Worm (Caenorhabditis elegans) whole organism, L2 larva: ENCODE measurements around the gene twk-48.
A peak's percentile ranks its signal among the peaks of the same experiment; 100 is the strongest.

ENCODE experiments used
- C34F6.9 ChIP-seq: fragments of 150-350 bp; optimal IDR thresholded peaks from 2 replicates; lab custom pipeline; 2014; ENCODE audit warnings: missing biosample characterization, missing genetic modification characterization
- F13H6.1 ChIP-seq: sonication (generic microtip); optimal IDR thresholded peaks from 2 replicates; lab custom pipeline; 2016; ENCODE audit warnings: missing genetic modification characterization, missing compliant biosample characterization
- R02D3.7 ChIP-seq: fragments of 150-350 bp; optimal IDR thresholded peaks from 2 replicates; lab custom pipeline; 2014; ENCODE audit warnings: missing biosample characterization, missing genetic modification characterization
- Y55F3AM.14 ChIP-seq: fragments of 200-800 bp; sonication (Bioruptor generic); optimal IDR thresholded peaks from 2 replicates; lab custom pipeline; 2018; ENCODE audit warnings: mild to moderate bottlenecking, missing genetic modification characterization, missing compliant biosample characterization
- ZK546.5 ChIP-seq: sonication (generic microtip); optimal IDR thresholded peaks from 2 replicates; lab custom pipeline; 2017; ENCODE audit warnings: missing biosample characterization, missing genetic modification characterization
- alr-1 ChIP-seq: fragments of 150-350 bp; optimal IDR thresholded peaks from 2 replicates; lab custom pipeline; 2014; ENCODE audit warnings: missing biosample characterization, missing genetic modification characterization
- aly-2 ChIP-seq: fragments of 150-350 bp; optimal IDR thresholded peaks from 2 replicates; lab custom pipeline; 2014; ENCODE audit warnings: missing biosample characterization, missing genetic modification characterization
- ama-1 ChIP-seq: fragments of 150-350 bp; optimal IDR thresholded peaks from 2 replicates; lab custom pipeline; 2018; ENCODE audit warnings: inconsistent platforms
- blmp-1 ChIP-seq: sonication (generic microtip); optimal IDR thresholded peaks from 2 replicates; lab custom pipeline; 2017; ENCODE audit warnings: missing genetic modification characterization, mild to moderate bottlenecking, missing compliant biosample characterization, antibody characterized with exemption, moderate library complexity; ENCODE audit not compliant: insufficient read depth
- ceh-16 ChIP-seq: fragments of 150-350 bp; optimal IDR thresholded peaks from 2 replicates; lab custom pipeline; 2014; ENCODE audit warnings: missing biosample characterization, missing genetic modification characterization
- crh-2 ChIP-seq: sonication (generic microtip); optimal IDR thresholded peaks from 2 replicates; lab custom pipeline; 2017; ENCODE audit warnings: missing biosample characterization, missing genetic modification characterization
- dmd-4 ChIP-seq: sonication (generic microtip); optimal IDR thresholded peaks from 2 replicates; lab custom pipeline; 2017; ENCODE audit warnings: missing biosample characterization, missing genetic modification characterization
- egl-27 ChIP-seq: sonication (generic microtip); optimal IDR thresholded peaks from 3 replicates; lab custom pipeline; 2017; ENCODE audit warnings: missing biosample characterization, missing genetic modification reagents, missing genetic modification characterization
- elt-1 ChIP-seq: fragments of 150-350 bp; optimal IDR thresholded peaks from 2 replicates; lab custom pipeline; 2014; ENCODE audit warnings: missing biosample characterization, missing genetic modification characterization
- elt-3 ChIP-seq: sonication (generic microtip); optimal IDR thresholded peaks from 2 replicates; lab custom pipeline; 2017; ENCODE audit warnings: missing biosample characterization, missing genetic modification characterization
- fos-1 ChIP-seq: fragments of 150-350 bp; optimal IDR thresholded peaks from 2 replicates; lab custom pipeline; 2014; ENCODE audit warnings: missing biosample characterization, missing genetic modification characterization
- gmeb-1 ChIP-seq: fragments of 150-350 bp; optimal IDR thresholded peaks from 2 replicates; lab custom pipeline; 2014; ENCODE audit warnings: missing biosample characterization, missing genetic modification characterization
- lin-11 ChIP-seq: fragments of 150-350 bp; sonication (generic microtip); optimal IDR thresholded peaks from 2 replicates; lab custom pipeline; 2014; ENCODE audit warnings: missing biosample characterization, missing genetic modification characterization, inconsistent platforms, mixed read lengths
- lin-13 ChIP-seq: fragments of 150-350 bp; optimal IDR thresholded peaks from 2 replicates; lab custom pipeline; 2014; ENCODE audit warnings: missing biosample characterization, missing genetic modification reagents, missing genetic modification characterization
- lin-39 ChIP-seq: fragments of 150-350 bp; optimal IDR thresholded peaks from 2 replicates; lab custom pipeline; 2014; ENCODE audit warnings: missing biosample characterization, missing genetic modification reagents, missing genetic modification characterization
- lsy-2 ChIP-seq, 2 experiments: fragments of 150-350 bp in 1 of 2; sonication (generic microtip) in 1 of 2; optimal IDR thresholded peaks; 2 replicates each; lab custom pipeline; 2014 to 2017; ENCODE audit warnings: missing biosample characterization in 2 of 2, missing genetic modification characterization in 2 of 2
- mbf-1 ChIP-seq: sonication (generic microtip); optimal IDR thresholded peaks from 2 replicates; lab custom pipeline; 2017; ENCODE audit warnings: missing biosample characterization, missing genetic modification characterization
- nhr-10 ChIP-seq: sonication (generic microtip); optimal IDR thresholded peaks from 2 replicates; lab custom pipeline; 2017; ENCODE audit warnings: missing biosample characterization, missing genetic modification characterization
- nhr-11 ChIP-seq: fragments of 150-350 bp; optimal IDR thresholded peaks from 2 replicates; lab custom pipeline; 2014; ENCODE audit warnings: missing biosample characterization, missing genetic modification characterization
- nhr-12 ChIP-seq: fragments of 150-350 bp; optimal IDR thresholded peaks from 2 replicates; lab custom pipeline; 2014; ENCODE audit warnings: missing biosample characterization, missing genetic modification characterization
- nhr-129 ChIP-seq: fragments of 150-350 bp; optimal IDR thresholded peaks from 2 replicates; lab custom pipeline; 2014; ENCODE audit warnings: missing biosample characterization, missing genetic modification characterization
- nhr-21 ChIP-seq: fragments of 150-350 bp; optimal IDR thresholded peaks from 2 replicates; lab custom pipeline; 2014; ENCODE audit warnings: missing biosample characterization, missing genetic modification characterization
- nhr-237 ChIP-seq: fragments of 150-350 bp; optimal IDR thresholded peaks from 2 replicates; lab custom pipeline; 2014; ENCODE audit warnings: missing biosample characterization, missing genetic modification characterization
- nhr-25 ChIP-seq: fragments of 150-350 bp; sonication (generic microtip); optimal IDR thresholded peaks from 3 replicates; lab custom pipeline; 2014; ENCODE audit warnings: missing biosample characterization, missing genetic modification characterization
- nhr-6 ChIP-seq: fragments of 150-350 bp; optimal IDR thresholded peaks from 2 replicates; lab custom pipeline; 2014; ENCODE audit warnings: missing biosample characterization, missing genetic modification characterization
- nhr-77 ChIP-seq: fragments of 150-350 bp; optimal IDR thresholded peaks from 2 replicates; lab custom pipeline; 2014; ENCODE audit warnings: missing biosample characterization, missing genetic modification characterization
- skn-1 ChIP-seq: sonication (generic microtip); optimal IDR thresholded peaks from 2 replicates; lab custom pipeline; 2017; ENCODE audit warnings: missing biosample characterization, missing genetic modification characterization
- sma-3 ChIP-seq: sonication (generic microtip); optimal IDR thresholded peaks from 2 replicates; lab custom pipeline; 2016; ENCODE audit warnings: missing genetic modification reagents, missing genetic modification characterization, missing compliant biosample characterization
- sma-9 ChIP-seq, 2 experiments: fragments of 150-350 bp in 1 of 2; sonication (generic microtip) in 1 of 2; optimal IDR thresholded peaks; 2 replicates each; lab custom pipeline; 2014 to 2016; ENCODE audit warnings: missing genetic modification characterization in 2 of 2, mild to moderate bottlenecking in 1 of 2, missing biosample characterization in 1 of 2, missing compliant biosample characterization in 1 of 2, missing genetic modification reagents in 1 of 2, moderate library complexity in 1 of 2
- snpc-4 ChIP-seq: fragments of 150-350 bp; optimal IDR thresholded peaks from 2 replicates; lab custom pipeline; 2014; ENCODE audit warnings: missing biosample characterization, missing genetic modification characterization
- unc-39 ChIP-seq: fragments of 150-350 bp; optimal IDR thresholded peaks from 2 replicates; lab custom pipeline; 2014; ENCODE audit warnings: missing biosample characterization, missing genetic modification characterization
- unc-55 ChIP-seq: fragments of 150-350 bp; sonication (generic microtip); optimal IDR thresholded peaks from 3 replicates; lab custom pipeline; 2014; ENCODE audit warnings: missing biosample characterization, missing genetic modification reagents, missing genetic modification characterization
- unc-62 ChIP-seq: fragments of 150-350 bp; optimal IDR thresholded peaks from 2 replicates; lab custom pipeline; 2014; ENCODE audit warnings: missing biosample characterization, missing genetic modification reagents, missing genetic modification characterization
- zag-1 ChIP-seq: fragments of 150-350 bp; optimal IDR thresholded peaks from 2 replicates; lab custom pipeline; 2014; ENCODE audit warnings: missing biosample characterization, missing genetic modification characterization
- ztf-1 ChIP-seq: fragments of 200-800 bp; sonication (Bioruptor generic); conservative IDR thresholded peaks from 2 replicates; pipeline ENCODE4 v1.3.6; 2022; ENCODE audit warnings: missing genetic modification characterization, missing compliant biosample characterization
- ztf-4 ChIP-seq: fragments of 150-350 bp; optimal IDR thresholded peaks from 2 replicates; lab custom pipeline; 2014; ENCODE audit warnings: missing biosample characterization, missing genetic modification characterization

twk-48 gene

DNA sequence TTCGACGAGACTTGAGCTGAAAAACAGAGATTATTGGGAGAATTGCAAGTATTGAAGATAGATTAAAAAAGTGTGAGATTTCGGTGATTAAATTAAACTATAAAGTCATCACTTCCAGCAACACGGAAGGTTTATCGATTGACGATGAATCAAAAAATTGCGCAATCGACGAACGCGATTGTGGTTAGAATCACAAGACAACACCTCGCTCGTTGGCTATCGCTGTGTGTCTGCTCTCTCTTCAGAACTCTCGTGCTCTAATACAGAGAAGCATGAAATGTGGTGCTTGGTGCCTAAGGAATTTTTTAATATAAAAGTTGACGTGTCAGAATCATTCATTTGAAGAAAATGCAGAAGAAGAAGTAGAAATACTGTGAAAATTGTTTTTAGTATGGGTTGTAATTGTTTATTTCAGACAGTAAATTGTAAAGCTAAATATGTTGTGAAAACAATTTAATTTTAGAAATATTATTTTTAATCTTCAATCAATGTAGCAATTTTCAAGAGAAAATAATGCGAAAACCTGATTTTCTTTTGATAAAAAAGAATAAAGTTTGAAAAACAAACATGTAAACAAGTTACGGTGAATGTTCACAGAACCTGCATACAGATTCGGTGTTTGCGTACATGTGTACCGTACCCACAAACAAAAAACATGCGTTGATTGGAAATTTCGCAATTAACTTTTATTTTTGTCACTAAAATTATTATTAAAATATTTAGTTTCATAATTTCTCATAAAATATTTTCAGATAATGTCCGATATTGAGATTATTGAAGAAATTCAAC, 33.2 kb upstream of the twk-48 start, which contains the start of the genes ZK632.10 and ZK632.11:
Gene ZK632.10 (minus strand): TSS at position 560 of the 789 bp plus-strand sequence.
Gene ZK632.11 (plus strand): TSS at position 753 of the 789 bp plus-strand sequence.
- TF ChIP-seq zag-1 (tag; lab: Kevin White, UChicago) (no peak), fos-1 (peak; percentile 33), gmeb-1 (tag; lab: Kevin White, UChicago) (peak; percentile 25), nhr-6 (tag; lab: Kevin White, UChicago) (no peak), F13H6.1 (tag; lab: Kevin White, UChicago) (no peak), lin-39 (no peak), C34F6.9 (tag; lab: Kevin White, UChicago) (peak; percentile 81), lin-13 (GFP tag; lab: Kevin White, UChicago) (peak; percentile 61), nhr-237 (tag; lab: Kevin White, UChicago) (no peak), ZK546.5 (tag; lab: Kevin White, UChicago) (no peak), egl-27 (tag; lab: Kevin White, UChicago) (peak; percentile 7), ztf-1 (GFP tag; lab: Robert Waterston, UW) (no peak), mbf-1 (tag; lab: Kevin White, UChicago) (no peak), unc-62 (GFP tag; lab: Kevin White, UChicago) (no peak), nhr-77 (tag; lab: Kevin White, UChicago) (no peak), ama-1 (lab: Kevin White, UChicago) (no peak), sma-3 (GFP tag; lab: Kevin White, UChicago) (peak; percentile 36), nhr-12 (no peak), ztf-4 (tag; lab: Kevin White, UChicago) (peak; percentile 16), crh-2 (tag; lab: Kevin White, UChicago) (peak; percentile 30), lsy-2 (tag; optimal IDR thresholded peaks at IDR 0.05; lab: Kevin White, UChicago) (peak; percentile 86 to 99), blmp-1 (tag; lab: Kevin White, UChicago) (no peak), alr-1 (tag; lab: Kevin White, UChicago) (no peak), nhr-25 (tag; lab: Kevin White, UChicago) (peak; percentile 9), skn-1 (tag; lab: Kevin White, UChicago) (no peak), Y55F3AM.14 (no peak), elt-1 (tag; lab: Kevin White, UChicago) (no peak), nhr-11 (no peak), unc-55 (peak; percentile 93), nhr-10 (no peak), ceh-16 (tag; lab: Kevin White, UChicago) (no peak), sma-9 (GFP tag; optimal IDR thresholded peaks at IDR 0.05; lab: Kevin White, UChicago) (no peak), sma-9 (tag; optimal IDR thresholded peaks at IDR 0.05; lab: Kevin White, UChicago) (no peak), nhr-129 (peak; percentile 44), unc-39 (no peak)

DNA sequence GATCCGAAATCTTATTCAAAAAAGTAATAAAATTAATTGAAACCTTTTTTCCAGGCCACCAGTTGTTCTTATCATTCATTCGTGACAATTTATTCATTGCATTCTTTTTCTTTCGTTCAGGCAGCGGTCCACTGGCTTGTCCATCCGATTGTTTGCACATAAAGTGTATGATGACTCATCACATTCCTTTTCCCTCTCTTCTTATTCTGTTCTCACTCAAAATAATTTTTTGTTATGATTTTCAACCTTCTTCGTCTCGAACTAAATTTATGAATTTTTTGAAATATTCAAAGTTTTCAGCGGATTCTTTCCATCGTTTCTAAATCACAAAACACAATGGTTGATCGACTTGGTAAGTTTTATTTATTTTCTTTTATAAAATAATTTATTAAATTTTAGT, 30.0 kb upstream of the twk-48 start, which contains the start of gene ZK632.12:
Gene ZK632.12 (plus strand): TSS at position 301 of the 400 bp plus-strand sequence.
- no peak for TF ChIP-seq crh-2 (tag; lab: Kevin White, UChicago)
- no peak for TF ChIP-seq elt-3 (tag; lab: Kevin White, UChicago)
- TF ChIP-seq nhr-129, result no peak
- TF ChIP-seq alr-1 (tag; lab: Kevin White, UChicago), result no peak
- no peak for TF ChIP-seq nhr-21 (tag; lab: Kevin White, UChicago)
- TF ChIP-seq R02D3.7 (tag; lab: Kevin White, UChicago), result no peak
- no peak for TF ChIP-seq lin-13 (GFP tag; lab: Kevin White, UChicago)
- TF ChIP-seq unc-62 (GFP tag; lab: Kevin White, UChicago), result no peak
- no peak for TF ChIP-seq skn-1 (tag; lab: Kevin White, UChicago)
- no peak for TF ChIP-seq aly-2 (tag; lab: Kevin White, UChicago)
- TF ChIP-seq Y55F3AM.14, result no peak

DNA sequence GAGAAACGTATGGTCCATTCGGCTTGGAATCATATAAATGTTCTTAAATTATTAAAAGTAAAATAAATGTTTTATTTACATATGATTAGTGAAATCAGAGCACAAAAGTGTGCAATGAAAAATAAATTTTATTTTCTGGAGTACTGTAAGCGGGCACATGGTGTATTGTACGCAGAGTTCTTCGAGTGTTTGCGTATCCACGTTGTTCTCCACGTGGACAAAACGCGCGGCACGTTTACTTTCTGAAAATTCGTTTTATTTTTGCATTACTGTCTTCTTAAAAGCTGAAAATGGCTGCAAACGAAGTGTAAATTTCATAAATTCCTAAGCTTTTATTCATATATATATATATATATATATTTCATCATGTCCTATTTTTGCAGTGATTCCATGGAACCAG, 28.0 kb upstream of the twk-48 start:
- no peak for TF ChIP-seq unc-62 (GFP tag; lab: Kevin White, UChicago)
- no peak for TF ChIP-seq dmd-4 (tag; lab: Kevin White, UChicago)
- TF ChIP-seq sma-3 (GFP tag; lab: Kevin White, UChicago), result no peak
- no peak for TF ChIP-seq snpc-4 (tag; lab: Kevin White, UChicago)
- no peak for TF ChIP-seq nhr-129
- no peak for TF ChIP-seq C34F6.9 (tag; lab: Kevin White, UChicago)
- no peak for TF ChIP-seq aly-2 (tag; lab: Kevin White, UChicago)
- TF ChIP-seq lin-11 (tag; lab: Kevin White, UChicago), result no peak
- TF ChIP-seq gmeb-1 (tag; lab: Kevin White, UChicago), result no peak
- TF ChIP-seq lin-39, result no peak
- TF ChIP-seq fos-1, result no peak
- no peak for TF ChIP-seq nhr-10
- TF ChIP-seq lsy-2 (tag; optimal IDR thresholded peaks at IDR 0.05; lab: Kevin White, UChicago), result no peak
- no peak for TF ChIP-seq unc-55
